Fruit fly (Drosophila melanogaster) whole organism, embryonic: ENCODE data around the gene CG10638.
A peak's percentile ranks its signal among the peaks of the same experiment; 100 is the strongest.

Experiments used
- Asciz ChIP-seq: fragments of 200-800 bp; sonication (Bioruptor generic); optimal IDR thresholded peaks from 2 replicates; lab custom pipeline; 2017; ENCODE audit warnings: missing biosample characterization, mild to moderate bottlenecking, missing genetic modification characterization, missing genetic modification reagents
- Atf6 ChIP-seq: fragments of 200-800 bp; sonication (Bioruptor generic); IDR thresholded peaks from 2 replicates; pipeline ENCODE4 v1.3.6; 2022; ENCODE audit warnings: missing biosample characterization, missing genetic modification characterization
- Blimp-1 ChIP-seq: fragments of 200-800 bp; sonication (Bioruptor generic); optimal IDR thresholded peaks from 3 replicates; lab custom pipeline; 2018; ENCODE audit warnings: missing biosample characterization, missing genetic modification characterization, mild to moderate bottlenecking, moderate library complexity, missing genetic modification reagents
- CG10321 ChIP-seq: fragments of 200-800 bp; sonication (Bioruptor generic); IDR thresholded peaks from 2 replicates; pipeline ENCODE4 v1.3.6; 2022; ENCODE audit warnings: missing biosample characterization, missing genetic modification characterization
- CG12659 ChIP-seq: fragments of 200-800 bp; sonication (Bioruptor generic); optimal IDR thresholded peaks from 3 replicates; lab custom pipeline; 2017; ENCODE audit warnings: mild to moderate bottlenecking, missing biosample characterization, missing genetic modification reagents, missing genetic modification characterization
- CG15601 ChIP-seq: fragments of 200-800 bp; sonication (Bioruptor generic); optimal IDR thresholded peaks from 3 replicates; lab custom pipeline; 2019; ENCODE audit warnings: missing biosample characterization, mild to moderate bottlenecking, missing genetic modification characterization, moderate library complexity
- CG16779 ChIP-seq: fragments of 200-800 bp; sonication (Bioruptor generic); IDR thresholded peaks from 2 replicates; pipeline ENCODE4 v1.3.6; 2022; ENCODE audit warnings: missing biosample characterization, missing genetic modification characterization
- CG17328 ChIP-seq: fragments of 200-800 bp; sonication (Bioruptor generic); IDR thresholded peaks from 2 replicates; pipeline ENCODE4 v1.3.6; 2022; ENCODE audit warnings: missing biosample characterization, missing genetic modification characterization
- CG17359 ChIP-seq: fragments of 200-800 bp; sonication (Bioruptor generic); optimal IDR thresholded peaks from 3 replicates; lab custom pipeline; 2018; ENCODE audit warnings: missing biosample characterization, mild to moderate bottlenecking, missing genetic modification characterization, moderate library complexity
- CG17802 ChIP-seq: fragments of 200-800 bp; sonication (Bioruptor generic); optimal IDR thresholded peaks from 2 replicates; lab custom pipeline; 2018; ENCODE audit warnings: missing biosample characterization, mild to moderate bottlenecking, missing genetic modification characterization, moderate library complexity
- CG18619 ChIP-seq: fragments of 200-800 bp; sonication (Bioruptor generic); optimal IDR thresholded peaks from 3 replicates; lab custom pipeline; 2017; ENCODE audit warnings: missing biosample characterization, mild to moderate bottlenecking, missing genetic modification characterization
- CG34422 ChIP-seq: fragments of 200-800 bp; sonication (Bioruptor generic); IDR thresholded peaks from 3 replicates; pipeline ENCODE4 v1.3.6; 2022; ENCODE audit warnings: missing biosample characterization, missing genetic modification characterization
- CG42726 ChIP-seq: fragments of 200-800 bp; sonication (Bioruptor generic); IDR thresholded peaks from 2 replicates; pipeline ENCODE4 v1.3.6; 2022; ENCODE audit warnings: missing biosample characterization, missing genetic modification characterization; ENCODE audit not compliant: partially characterized antibody
- CG6272 ChIP-seq: fragments of 200-800 bp; sonication (Bioruptor generic); IDR thresholded peaks from 2 replicates; pipeline ENCODE4 v1.3.6; 2022; ENCODE audit warnings: missing biosample characterization, missing genetic modification characterization
- CG7963 ChIP-seq: fragments of 200-800 bp; sonication (Bioruptor generic); IDR thresholded peaks from 3 replicates; pipeline ENCODE4 v1.3.6; 2022; ENCODE audit warnings: missing biosample characterization, missing genetic modification characterization; ENCODE audit not compliant: partially characterized antibody
- CG8765 ChIP-seq: fragments of 200-800 bp; sonication (Bioruptor generic); IDR thresholded peaks from 2 replicates; pipeline ENCODE4 v1.3.6; 2022; ENCODE audit warnings: missing biosample characterization, missing genetic modification characterization
- CG8944 ChIP-seq: fragments of 200-800 bp; sonication (Bioruptor generic); optimal IDR thresholded peaks from 3 replicates; lab custom pipeline; 2016; ENCODE audit warnings: missing biosample characterization, missing genetic modification characterization
- Doc2 ChIP-seq: fragments of 200-800 bp; sonication (Bioruptor generic); IDR thresholded peaks from 2 replicates; pipeline ENCODE4 v1.3.6; 2022; ENCODE audit warnings: missing biosample characterization, missing genetic modification characterization
- Eip74EF ChIP-seq, 2 experiments: fragments of 200-800 bp in 1 of 2; fragments of >200 bp in 1 of 2; sonication (Bioruptor generic) in 1 of 2; optimal IDR thresholded peaks; 2 replicates each; lab custom pipeline; 2017 to 2019; ENCODE audit warnings: missing biosample characterization in 2 of 2, missing genetic modification characterization in 2 of 2, mild to moderate bottlenecking in 1 of 2, moderate library complexity in 1 of 2
- H2.0 ChIP-seq: fragments of 200-800 bp; sonication (Bioruptor generic); IDR thresholded peaks from 2 replicates; pipeline ENCODE4 v1.3.6; 2022; ENCODE audit warnings: missing biosample characterization, missing genetic modification characterization
- Hsf ChIP-seq: fragments of 200-800 bp; sonication (Bioruptor generic); optimal IDR thresholded peaks from 3 replicates; lab custom pipeline; 2016; ENCODE audit warnings: missing biosample characterization, missing genetic modification characterization
- Kr ChIP-seq: fragments of 200-800 bp; sonication (Bioruptor generic); optimal IDR thresholded peaks from 2 replicates; lab custom pipeline; 2017; ENCODE audit warnings: missing biosample characterization, mild to moderate bottlenecking, missing genetic modification characterization
- Lhr ChIP-seq: fragments of 200-800 bp; sonication (Bioruptor generic); optimal IDR thresholded peaks from 3 replicates; lab custom pipeline; 2017; ENCODE audit warnings: mild to moderate bottlenecking, missing biosample characterization, missing genetic modification reagents, missing genetic modification characterization
- Lim3 ChIP-seq: fragments of 200-800 bp; sonication (Bioruptor generic); IDR thresholded peaks from 2 replicates; pipeline ENCODE4 v1.3.6; 2022; ENCODE audit warnings: missing biosample characterization, missing genetic modification characterization
- Myb ChIP-seq: fragments of 200-800 bp; sonication (Bioruptor generic); optimal IDR thresholded peaks from 2 replicates; lab custom pipeline; 2016; ENCODE audit warnings: missing biosample characterization, missing genetic modification characterization
- PHDP ChIP-seq: fragments of 200-800 bp; sonication (Bioruptor generic); optimal IDR thresholded peaks from 3 replicates; lab custom pipeline; 2018; ENCODE audit warnings: missing biosample characterization, mild to moderate bottlenecking, missing genetic modification characterization, moderate library complexity
- Spps ChIP-seq: fragments of 200-800 bp; sonication (Bioruptor generic); optimal IDR thresholded peaks from 2 replicates; lab custom pipeline; 2018; ENCODE audit warnings: missing biosample characterization, mild to moderate bottlenecking, missing genetic modification characterization
- Ssrp ChIP-seq: fragments of 200-800 bp; sonication (Bioruptor generic); optimal IDR thresholded peaks from 2 replicates; lab custom pipeline; 2018; ENCODE audit warnings: missing biosample characterization, mild to moderate bottlenecking, missing genetic modification characterization, moderate library complexity
- Trl ChIP-seq, 3 experiments: fragments of >200 bp in 2 of 3; fragments of 200-800 bp in 1 of 3; sonication (Bioruptor generic) in 1 of 3; optimal IDR thresholded peaks; 2 replicates in 1 of 3; 3 replicates in 2 of 3; lab custom pipeline; 2016 to 2017; ENCODE audit warnings: missing biosample characterization in 1 of 3, missing genetic modification characterization in 1 of 3
- ab ChIP-seq: fragments of 200-800 bp; sonication (Bioruptor generic); optimal IDR thresholded peaks from 2 replicates; lab custom pipeline; 2016; ENCODE audit warnings: missing biosample characterization, missing genetic modification characterization
- abd-A ChIP-seq: fragments of 200-800 bp; sonication (Bioruptor generic); optimal IDR thresholded peaks from 3 replicates; lab custom pipeline; 2019; ENCODE audit warnings: missing biosample characterization, mild to moderate bottlenecking, missing genetic modification characterization, moderate library complexity
- ewg ChIP-seq: fragments of 200-800 bp; sonication (Bioruptor generic); optimal IDR thresholded peaks from 3 replicates; lab custom pipeline; 2017; ENCODE audit warnings: mild to moderate bottlenecking, missing biosample characterization, missing genetic modification reagents, missing genetic modification characterization
- fd3F ChIP-seq: fragments of 200-800 bp; sonication (Bioruptor generic); optimal IDR thresholded peaks from 2 replicates; lab custom pipeline; 2018; ENCODE audit warnings: missing biosample characterization, mild to moderate bottlenecking, missing genetic modification characterization, moderate library complexity
- fu2 ChIP-seq: fragments of 200-800 bp; sonication (Bioruptor generic); optimal IDR thresholded peaks from 2 replicates; lab custom pipeline; 2016; ENCODE audit warnings: missing biosample characterization, missing genetic modification characterization
- hbn ChIP-seq: fragments of 200-800 bp; sonication (Bioruptor generic); IDR thresholded peaks from 2 replicates; pipeline ENCODE4 v1.3.6; 2022; ENCODE audit warnings: missing biosample characterization, missing genetic modification characterization; ENCODE audit not compliant: partially characterized antibody
- inv ChIP-seq: fragments of 200-800 bp; sonication (Bioruptor generic); IDR thresholded peaks from 2 replicates; pipeline ENCODE4 v1.3.6; 2022; ENCODE audit warnings: missing biosample characterization, missing genetic modification characterization; ENCODE audit not compliant: partially characterized antibody
- jigr1 ChIP-seq: fragments of 200-800 bp; sonication (Bioruptor generic); IDR thresholded peaks from 3 replicates; pipeline ENCODE4 v1.3.6; 2022; ENCODE audit warnings: missing biosample characterization, missing genetic modification characterization
- lmd ChIP-seq: fragments of 200-800 bp; sonication (Bioruptor generic); IDR thresholded peaks from 2 replicates; pipeline ENCODE4 v1.3.6; 2022; ENCODE audit warnings: missing biosample characterization, missing genetic modification characterization
- mld ChIP-seq: fragments of 200-800 bp; sonication (Bioruptor generic); IDR thresholded peaks from 3 replicates; pipeline ENCODE4 v1.3.6; 2022; ENCODE audit warnings: missing biosample characterization, missing genetic modification characterization; ENCODE audit not compliant: partially characterized antibody
- nom ChIP-seq: fragments of 200-800 bp; sonication (Bioruptor generic); optimal IDR thresholded peaks from 2 replicates; lab custom pipeline; 2017; ENCODE audit warnings: missing biosample characterization, missing genetic modification characterization, mild to moderate bottlenecking, moderate library complexity, missing genetic modification reagents
- odd ChIP-seq: fragments of 200-800 bp; sonication (Bioruptor generic); optimal IDR thresholded peaks from 2 replicates; lab custom pipeline; 2017; ENCODE audit warnings: missing biosample characterization, mild to moderate bottlenecking, missing genetic modification characterization
- org-1 ChIP-seq: fragments of 200-800 bp; sonication (Bioruptor generic); optimal IDR thresholded peaks from 2 replicates; lab custom pipeline; 2017; ENCODE audit warnings: missing biosample characterization, missing genetic modification characterization
- ro ChIP-seq: fragments of 200-800 bp; sonication (Bioruptor generic); IDR thresholded peaks from 2 replicates; pipeline ENCODE4 v1.3.6; 2022; ENCODE audit warnings: missing biosample characterization, missing genetic modification characterization
- sens-2 ChIP-seq: fragments of 200-800 bp; sonication (Bioruptor generic); IDR thresholded peaks from 2 replicates; pipeline ENCODE4 v1.3.6; 2022; ENCODE audit warnings: missing biosample characterization, missing genetic modification characterization
- sr ChIP-seq: fragments of 200-800 bp; sonication (Bioruptor generic); IDR thresholded peaks from 3 replicates; pipeline ENCODE4 v1.3.6; 2022; ENCODE audit warnings: missing biosample characterization, missing genetic modification characterization
- tna ChIP-seq: fragments of 200-800 bp; sonication (Bioruptor generic); IDR thresholded peaks from 2 replicates; pipeline ENCODE4 v1.3.6; 2022; ENCODE audit warnings: missing biosample characterization, missing genetic modification characterization; ENCODE audit not compliant: partially characterized antibody
- trh ChIP-seq: fragments of 200-800 bp; sonication (Bioruptor generic); optimal IDR thresholded peaks from 2 replicates; lab custom pipeline; 2016; ENCODE audit warnings: missing biosample characterization, missing genetic modification characterization
- unc-4 ChIP-seq: fragments of 200-800 bp; sonication (Bioruptor generic); IDR thresholded peaks from 2 replicates; pipeline ENCODE4 v1.3.6; 2022; ENCODE audit warnings: missing biosample characterization, missing genetic modification characterization; ENCODE audit not compliant: partially characterized antibody
- zen ChIP-seq: fragments of 200-800 bp; sonication (Bioruptor generic); optimal IDR thresholded peaks from 3 replicates; lab custom pipeline; 2018; ENCODE audit warnings: missing biosample characterization, mild to moderate bottlenecking, missing genetic modification characterization, moderate library complexity

The CG10638 gene

DNA sequence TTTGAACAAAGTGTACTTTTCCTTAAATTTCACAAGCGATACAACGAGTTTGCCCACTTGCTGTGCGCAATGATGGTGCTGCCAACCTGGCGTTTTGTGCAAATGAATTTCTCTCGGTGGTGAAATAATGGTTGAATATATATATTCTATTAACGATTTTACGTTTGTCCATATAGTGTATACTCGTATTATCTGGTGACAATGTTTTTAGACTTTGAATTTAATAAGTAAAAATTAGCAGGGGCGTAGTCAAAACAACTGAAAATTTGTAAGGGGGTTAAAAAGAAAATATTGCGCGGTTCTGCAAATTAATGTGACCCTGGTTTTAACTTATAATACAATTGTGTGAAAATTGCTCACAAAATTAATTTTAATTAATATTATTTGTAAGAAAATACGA lies 22.8 kb upstream of the CG10638 start, which contains the start of the genes ver and Gcn5 (continued):
- TF ChIP-seq Asciz (GFP tag; lab: Kevin White, UChicago) (peak; percentile 87), lmd (peak; percentile 95), PHDP (tag; lab: Kevin White, UChicago) (peak; percentile 94), hbn (no peak), trh (GFP tag; lab: Kevin White, UChicago) (peak; percentile 77), fd3F (peak; percentile 92), fu2 (GFP tag; lab: Kevin White, UChicago) (peak; percentile 77), tna (GFP tag; lab: Robert Waterston, UW) (no peak), CG42726 (GFP tag; lab: Robert Waterston, UW) (no peak), jigr1 (GFP tag; lab: Robert Waterston, UW) (peak; percentile 86), zen (tag; lab: Kevin White, UChicago) (peak; percentile 89), Trl (optimal IDR thresholded peaks at IDR 0.05; lab: Kevin White, UChicago) (no peak), Trl (GFP tag; optimal IDR thresholded peaks at IDR 0.05; lab: Kevin White, UChicago) (peak; percentile 86), Atf6 (GFP tag; lab: Robert Waterston, UW) (peak; percentile 89), Hsf (GFP tag; lab: Kevin White, UChicago) (peak; percentile 92), CG17802 (tag; lab: Kevin White, UChicago) (peak; percentile 70), CG34422 (GFP tag; lab: Robert Waterston, UW) (peak; percentile 94), ewg (peak; percentile 90), H2.0 (GFP tag; lab: Robert Waterston, UW) (peak; percentile 93), CG8944 (peak; percentile 79), mld (GFP tag; lab: Robert Waterston, UW) (no peak), CG8765 (GFP tag; lab: Robert Waterston, UW) (peak; percentile 86), ab (GFP tag; lab: Kevin White, UChicago) (peak; percentile 44), abd-A (tag; lab: Kevin White, UChicago) (no peak), Lim3 (peak; percentile 57; the same call in 1 of the 2 replicates), Myb (GFP tag; lab: Kevin White, UChicago) (peak; percentile 56), CG18619 (peak; percentile 88), sens-2 (GFP tag; lab: Robert Waterston, UW) (peak; percentile 82; the same call in 1 of the 2 replicates), org-1 (GFP tag; lab: Kevin White, UChicago) (peak; percentile 85), Doc2 (peak; percentile 53; the same call in 1 of the 2 replicates), CG17359 (tag; lab: Kevin White, UChicago) (peak; percentile 94), ro (peak; percentile 68; the same call in 1 of the 2 replicates), CG16779 (GFP tag; lab: Robert Waterston, UW) (peak; percentile 82; the same call in 1 of the 2 replicates), inv (no peak), Kr (GFP tag; lab: Kevin White, UChicago) (no peak), CG6272 (peak; percentile 94), CG15601 (tag; lab: Kevin White, UChicago) (peak; percentile 87), unc-4 (GFP tag; lab: Robert Waterston, UW) (no peak), sr (GFP tag; lab: Robert Waterston, UW) (peak; percentile 75; the same call in 2 of the 3 replicates), CG12659 (GFP tag; lab: Kevin White, UChicago) (peak; percentile 95), odd (peak; percentile 82), nom (GFP tag; lab: Kevin White, UChicago) (peak; percentile 92), CG17328 (GFP tag; lab: Robert Waterston, UW) (peak; percentile 94), Ssrp (tag; lab: Kevin White, UChicago) (peak; percentile 90), Spps (tag; lab: Kevin White, UChicago) (peak; percentile 77), CG7963 (GFP tag; lab: Robert Waterston, UW) (no peak), Blimp-1 (GFP tag; lab: Kevin White, UChicago) (peak; percentile 89), CG10321 (GFP tag; lab: Robert Waterston, UW) (peak; percentile 72), Eip74EF (GFP tag; optimal IDR thresholded peaks at IDR 0.05; lab: Kevin White, UChicago) (peak in 1 of 2 experiments; percentile 81), Lhr (peak; percentile 69)
